Fruit fly (Drosophila melanogaster) whole organism, embryonic: Measurements from ENCODE around the gene CG5823.

Experiments
- Atf6 ChIP-seq: fragments of 200-800 bp; sonication (Bioruptor generic); IDR thresholded peaks from 2 replicates; pipeline ENCODE4 v1.3.6; 2022; ENCODE audit warnings: missing biosample characterization, missing genetic modification characterization
- CG11504 ChIP-seq: fragments of 200-800 bp; sonication (Bioruptor generic); optimal IDR thresholded peaks from 3 replicates; lab custom pipeline; 2019; ENCODE audit warnings: missing biosample characterization, mild to moderate bottlenecking, missing genetic modification characterization, moderate library complexity
- CG11560 ChIP-seq: fragments of 200-800 bp; sonication (Bioruptor generic); IDR thresholded peaks from 3 replicates; pipeline ENCODE4 v1.3.6; 2022; ENCODE audit warnings: missing biosample characterization, missing genetic modification characterization
- CG13296 ChIP-seq: fragments of 200-800 bp; sonication (Bioruptor generic); optimal IDR thresholded peaks from 3 replicates; lab custom pipeline; 2018; ENCODE audit warnings: missing biosample characterization, mild to moderate bottlenecking, missing genetic modification characterization
- CG13894 ChIP-seq: fragments of 200-800 bp; sonication (Bioruptor generic); optimal IDR thresholded peaks from 3 replicates; lab custom pipeline; 2018; ENCODE audit warnings: missing biosample characterization, mild to moderate bottlenecking, missing genetic modification characterization, moderate library complexity
- CG15479 ChIP-seq: fragments of 200-800 bp; sonication (Bioruptor generic); optimal IDR thresholded peaks from 3 replicates; lab custom pipeline; 2019; ENCODE audit warnings: missing biosample characterization, mild to moderate bottlenecking, missing genetic modification characterization, moderate library complexity
- CG1603 ChIP-seq: fragments of 200-800 bp; sonication (Bioruptor generic); optimal IDR thresholded peaks from 2 replicates; lab custom pipeline; 2019; ENCODE audit warnings: missing biosample characterization, mild to moderate bottlenecking, missing genetic modification characterization, moderate library complexity
- CG16813 ChIP-seq: fragments of 200-800 bp; sonication (Bioruptor generic); IDR thresholded peaks from 3 replicates; pipeline ENCODE4 v1.3.6; 2022; ENCODE audit warnings: missing biosample characterization, missing genetic modification characterization; ENCODE audit not compliant: partially characterized antibody
- CG17912 ChIP-seq: fragments of 200-800 bp; sonication (Bioruptor generic); optimal IDR thresholded peaks from 2 replicates; lab custom pipeline; 2018; ENCODE audit warnings: missing biosample characterization, mild to moderate bottlenecking, missing genetic modification characterization
- CG1832 ChIP-seq: fragments of 200-800 bp; sonication (Bioruptor generic); optimal IDR thresholded peaks from 2 replicates; lab custom pipeline; 2017; ENCODE audit warnings: missing biosample characterization, mild to moderate bottlenecking, missing genetic modification characterization, inconsistent platforms
- CG2116 ChIP-seq: fragments of 200-800 bp; sonication (Bioruptor generic); optimal IDR thresholded peaks from 3 replicates; lab custom pipeline; 2018; ENCODE audit warnings: missing biosample characterization, mild to moderate bottlenecking, missing genetic modification characterization
- CG30020 ChIP-seq: fragments of 200-800 bp; optimal IDR thresholded peaks from 2 replicates; lab custom pipeline; 2019; ENCODE audit warnings: missing biosample characterization, mild to moderate bottlenecking, missing genetic modification characterization, moderate library complexity
- CG34376 ChIP-seq: fragments of 200-800 bp; sonication (Bioruptor generic); optimal IDR thresholded peaks from 2 replicates; lab custom pipeline; 2018; ENCODE audit warnings: missing biosample characterization, mild to moderate bottlenecking, missing genetic modification characterization
- CG5180 ChIP-seq: fragments of 200-800 bp; sonication (Bioruptor generic); optimal IDR thresholded peaks from 3 replicates; lab custom pipeline; 2017; ENCODE audit warnings: missing biosample characterization, missing genetic modification characterization, mild to moderate bottlenecking, moderate library complexity, missing genetic modification reagents
- CG5245 ChIP-seq: fragments of 200-800 bp; sonication (Bioruptor generic); optimal IDR thresholded peaks from 3 replicates; lab custom pipeline; 2016; ENCODE audit warnings: missing biosample characterization, missing genetic modification characterization
- CG6654 ChIP-seq: fragments of 200-800 bp; sonication (Bioruptor generic); optimal IDR thresholded peaks from 2 replicates; lab custom pipeline; 2017; ENCODE audit warnings: missing biosample characterization, mild to moderate bottlenecking, missing genetic modification characterization
- CG6689 ChIP-seq: fragments of 200-800 bp; sonication (Bioruptor generic); IDR thresholded peaks from 2 replicates; pipeline ENCODE4 v1.3.6; 2022; ENCODE audit warnings: missing biosample characterization, missing genetic modification characterization
- CG7928 ChIP-seq: fragments of 200-800 bp; sonication (Bioruptor generic); optimal IDR thresholded peaks from 2 replicates; lab custom pipeline; 2017; ENCODE audit warnings: missing biosample characterization, mild to moderate bottlenecking, missing genetic modification characterization
- Drgx ChIP-seq: fragments of 200-800 bp; sonication (Bioruptor generic); IDR thresholded peaks from 2 replicates; pipeline ENCODE4 v1.3.6; 2022; ENCODE audit warnings: missing biosample characterization, missing genetic modification characterization
- Ets65A ChIP-seq: fragments of 200-800 bp; sonication (Bioruptor generic); peaks from one replicate; lab custom pipeline; 2016; ENCODE audit warnings: missing biosample characterization, missing genetic modification characterization
- Gug ChIP-seq: fragments of 200-800 bp; sonication (Bioruptor generic); IDR thresholded peaks from 4 replicates; pipeline ENCODE4 v1.3.6; 2022; ENCODE audit warnings: missing biosample characterization, missing genetic modification characterization
- H2.0 ChIP-seq: fragments of 200-800 bp; sonication (Bioruptor generic); IDR thresholded peaks from 2 replicates; pipeline ENCODE4 v1.3.6; 2022; ENCODE audit warnings: missing biosample characterization, missing genetic modification characterization
- Hr39 ChIP-seq: fragments of >200 bp; optimal IDR thresholded peaks from 2 replicates; lab custom pipeline; 2017
- Hr51 ChIP-seq, 2 experiments: fragments of 200-800 bp; sonication (Bioruptor generic); optimal IDR thresholded peaks; 2 replicates in 1 of 2; 3 replicates in 1 of 2; lab custom pipeline; 2016 to 2018; ENCODE audit warnings: missing biosample characterization in 2 of 2, missing genetic modification characterization in 2 of 2, mild to moderate bottlenecking in 1 of 2, moderate library complexity in 1 of 2
- MESR4 ChIP-seq: fragments of 200-800 bp; sonication (Bioruptor generic); optimal IDR thresholded peaks from 2 replicates; lab custom pipeline; 2018; ENCODE audit warnings: missing biosample characterization, mild to moderate bottlenecking, missing genetic modification characterization, moderate library complexity
- Mrtf ChIP-seq: fragments of 200-800 bp; sonication (Bioruptor generic); IDR thresholded peaks from 3 replicates; pipeline ENCODE4 v1.3.6; 2022; ENCODE audit warnings: missing biosample characterization, missing genetic modification characterization
- Ptx1 ChIP-seq: fragments of 200-800 bp; sonication (Bioruptor generic); IDR thresholded peaks from 2 replicates; pipeline ENCODE4 v1.3.6; 2022; ENCODE audit warnings: missing biosample characterization, missing genetic modification characterization
- Sox102F ChIP-seq: fragments of 200-800 bp; sonication (Bioruptor generic); optimal IDR thresholded peaks from 2 replicates; lab custom pipeline; 2018; ENCODE audit warnings: missing biosample characterization, mild to moderate bottlenecking, missing genetic modification characterization, moderate library complexity
- chif ChIP-seq, 2 experiments: fragments of 200-800 bp; sonication (Bioruptor generic); optimal IDR thresholded peaks; 3 replicates each; lab custom pipeline; 2016; ENCODE audit warnings: missing biosample characterization in 2 of 2, missing genetic modification characterization in 2 of 2
- chinmo ChIP-seq: fragments of 200-800 bp; sonication (Bioruptor generic); IDR thresholded peaks from 4 replicates; pipeline ENCODE4 v1.3.6; 2022; ENCODE audit warnings: missing biosample characterization, missing genetic modification characterization; ENCODE audit not compliant: partially characterized antibody
- corto ChIP-seq: fragments of 200-800 bp; sonication (Bioruptor generic); optimal IDR thresholded peaks from 2 replicates; lab custom pipeline; 2016; ENCODE audit warnings: missing biosample characterization, mild to moderate bottlenecking, missing genetic modification characterization, moderate library complexity
- cwo ChIP-seq: fragments of 200-800 bp; sonication (Bioruptor generic); optimal IDR thresholded peaks from 3 replicates; lab custom pipeline; 2017; ENCODE audit warnings: missing biosample characterization, missing genetic modification characterization, mild to moderate bottlenecking, moderate library complexity, missing genetic modification reagents
- dmrt99B ChIP-seq: fragments of 200-800 bp; sonication (Bioruptor generic); optimal IDR thresholded peaks from 2 replicates; lab custom pipeline; 2018; ENCODE audit warnings: missing biosample characterization, mild to moderate bottlenecking, missing genetic modification characterization, moderate library complexity
- ewg ChIP-seq: fragments of 200-800 bp; sonication (Bioruptor generic); optimal IDR thresholded peaks from 3 replicates; lab custom pipeline; 2017; ENCODE audit warnings: mild to moderate bottlenecking, missing biosample characterization, missing genetic modification reagents, missing genetic modification characterization
- hbn ChIP-seq: fragments of 200-800 bp; sonication (Bioruptor generic); IDR thresholded peaks from 2 replicates; pipeline ENCODE4 v1.3.6; 2022; ENCODE audit warnings: missing biosample characterization, missing genetic modification characterization; ENCODE audit not compliant: partially characterized antibody
- hth ChIP-seq: fragments of >200 bp; optimal IDR thresholded peaks from 2 replicates; lab custom pipeline; 2017; ENCODE audit warnings: inconsistent platforms
- kni ChIP-seq: fragments of 200-800 bp; sonication (Bioruptor generic); optimal IDR thresholded peaks from 3 replicates; lab custom pipeline; 2017; ENCODE audit warnings: mild to moderate bottlenecking, missing biosample characterization, missing genetic modification reagents, missing genetic modification characterization
- mam ChIP-seq: fragments of 200-800 bp; sonication (Bioruptor generic); optimal IDR thresholded peaks from 3 replicates; lab custom pipeline; 2016; ENCODE audit warnings: missing biosample characterization, missing genetic modification characterization
- mirr ChIP-seq: fragments of 200-800 bp; sonication (Bioruptor generic); optimal IDR thresholded peaks from 3 replicates; lab custom pipeline; 2018; ENCODE audit warnings: missing biosample characterization, mild to moderate bottlenecking, missing genetic modification characterization
- nmo ChIP-seq: fragments of 200-800 bp; sonication (Bioruptor generic); optimal IDR thresholded peaks from 2 replicates; lab custom pipeline; 2018; ENCODE audit warnings: missing biosample characterization, mild to moderate bottlenecking, missing genetic modification characterization, moderate library complexity
- otp ChIP-seq: fragments of 200-800 bp; sonication (Bioruptor generic); IDR thresholded peaks from 3 replicates; pipeline ENCODE4, ENCODE4 v1.3.6; 2022; ENCODE audit warnings: missing biosample characterization, missing genetic modification characterization
- pb ChIP-seq: fragments of 200-800 bp; sonication (Bioruptor generic); optimal IDR thresholded peaks from 3 replicates; lab custom pipeline; 2016; ENCODE audit warnings: missing biosample characterization, missing genetic modification characterization
- pros ChIP-seq: fragments of 200-800 bp; sonication (Bioruptor generic); optimal IDR thresholded peaks from 3 replicates; lab custom pipeline; 2019; ENCODE audit warnings: missing biosample characterization, mild to moderate bottlenecking, missing genetic modification characterization, moderate library complexity
- row ChIP-seq: fragments of 200-800 bp; sonication (Bioruptor generic); IDR thresholded peaks from 3 replicates; pipeline ENCODE4 v1.3.6; 2022; ENCODE audit warnings: missing biosample characterization, missing genetic modification characterization
- scrt ChIP-seq: fragments of 200-800 bp; sonication (Bioruptor generic); optimal IDR thresholded peaks from 2 replicates; lab custom pipeline; 2018; ENCODE audit warnings: missing biosample characterization, mild to moderate bottlenecking, missing genetic modification characterization, moderate library complexity
- slbo ChIP-seq: fragments of 200-800 bp; sonication (Bioruptor generic); IDR thresholded peaks from 2 replicates; pipeline ENCODE4 v1.3.6; 2022; ENCODE audit warnings: missing biosample characterization, missing genetic modification characterization
- unc-4 ChIP-seq: fragments of 200-800 bp; sonication (Bioruptor generic); IDR thresholded peaks from 2 replicates; pipeline ENCODE4 v1.3.6; 2022; ENCODE audit warnings: missing biosample characterization, missing genetic modification characterization; ENCODE audit not compliant: partially characterized antibody

The CG5823 gene

dm6 chr3R:17505599-17505998 is 28.8 kb downstream of the CG5823 start, which contains the start of gene Dscam3 (continued):
- TF ChIP-seq scrt (GFP tag; lab: Kevin White, UChicago) = peak; percentile 83
- TF ChIP-seq ewg (GFP tag; lab: Kevin White, UChicago) = peak; percentile 33
- no peak for TF ChIP-seq unc-4 (GFP tag; lab: Robert Waterston, UW)
- TF ChIP-seq mam (GFP tag; lab: Kevin White, UChicago) = no peak
- TF ChIP-seq CG5245 (GFP tag; lab: Kevin White, UChicago) = no peak
- TF ChIP-seq CG15479 (GFP tag; lab: Kevin White, UChicago) = no peak
- peak; percentile 30 for TF ChIP-seq Ets65A
- no peak for TF ChIP-seq nmo (GFP tag; lab: Kevin White, UChicago)
- no peak for TF ChIP-seq CG30020 (tag; lab: Kevin White, UChicago)
- TF ChIP-seq slbo (GFP tag; lab: Robert Waterston, UW) = no peak
- no peak for TF ChIP-seq pros
- TF ChIP-seq chinmo (GFP tag; lab: Robert Waterston, UW) = 0 out of 4 replicates have a peak, but pooled peaks have one; percentile 37
- no peak for TF ChIP-seq CG16813 (GFP tag; lab: Robert Waterston, UW)
- no peak for TF ChIP-seq hth (lab: Kevin White, UChicago)

DNA sequence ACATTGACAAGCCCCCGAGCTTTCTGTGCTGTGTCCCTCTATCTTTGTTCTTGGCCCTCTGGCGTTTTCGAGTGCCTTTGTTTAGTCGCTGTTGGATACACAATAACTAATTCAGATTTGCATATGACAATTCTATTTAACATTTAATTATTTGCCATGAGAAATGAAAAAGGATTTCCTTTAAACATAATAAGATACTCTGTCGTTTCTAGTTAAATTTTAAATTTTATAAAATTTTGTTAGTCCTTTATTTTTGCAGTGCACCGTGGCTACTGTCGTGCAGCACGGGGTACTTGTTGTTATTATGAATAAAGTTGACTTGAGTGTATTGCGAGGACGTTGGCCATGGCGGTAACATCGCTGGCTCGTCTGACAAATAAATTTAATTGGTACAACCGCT is 31.5 kb downstream of the CG5823 start:
- 0 out of 2 replicates have a peak, but pooled peaks have one; percentile 12 for TF ChIP-seq Drgx (GFP tag; lab: Robert Waterston, UW)
- no peak for TF ChIP-seq cwo (GFP tag; lab: Kevin White, UChicago)
- TF ChIP-seq CG6689 (GFP tag; lab: Robert Waterston, UW) = no peak
- 0 out of 3 replicates have a peak, but pooled peaks have one; percentile 12 for TF ChIP-seq row (GFP tag; lab: Robert Waterston, UW)

DNA sequence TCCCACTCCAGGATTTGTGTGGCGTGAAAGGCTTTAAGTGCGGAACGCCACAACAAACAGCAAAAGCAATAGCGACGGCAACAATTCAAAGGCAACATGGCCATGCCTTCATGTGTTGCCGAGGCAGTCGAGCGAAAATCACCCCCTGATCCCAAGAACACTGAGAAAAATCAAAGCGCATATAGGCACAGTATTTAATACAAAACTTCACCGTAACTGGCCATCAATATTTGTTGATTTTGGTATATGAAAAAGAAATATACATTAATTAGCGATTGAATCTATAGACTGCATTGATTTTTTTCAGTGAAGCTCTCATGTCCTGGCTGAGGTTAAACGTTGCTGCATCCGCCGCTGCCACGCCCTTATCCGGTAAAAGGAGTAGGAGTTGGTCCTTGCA is 33.3 kb downstream of the CG5823 start:
- TF ChIP-seq MESR4 (GFP tag; lab: Kevin White, UChicago) (no peak), chif (GFP tag; optimal IDR thresholded peaks at IDR 0.05; lab: Kevin White, UChicago) (no peak), CG17912 (GFP tag; lab: Kevin White, UChicago) (no peak), kni (GFP tag; lab: Kevin White, UChicago) (no peak), CG34376 (GFP tag; lab: Kevin White, UChicago) (no peak), CG13296 (GFP tag; lab: Kevin White, UChicago) (no peak), CG11504 (tag; lab: Kevin White, UChicago) (peak; percentile 20), Hr51 (GFP tag; optimal IDR thresholded peaks at IDR 0.05; lab: Kevin White, UChicago) (peak in 1 of 2 experiments; percentile 3), CG1832 (GFP tag; lab: Kevin White, UChicago) (no peak), CG1603 (peak; percentile 10), otp (GFP tag; lab: Robert Waterston, UW) (no peak), CG7928 (GFP tag; lab: Kevin White, UChicago) (no peak), Sox102F (GFP tag; lab: Kevin White, UChicago) (peak; percentile 9), Mrtf (GFP tag; lab: Robert Waterston, UW) (no peak), H2.0 (GFP tag; lab: Robert Waterston, UW) (0 out of 2 replicates have a peak, but pooled peaks have one; percentile 7), CG2116 (no peak), CG6654 (GFP tag; lab: Kevin White, UChicago) (no peak), mirr (no peak), corto (peak; percentile 17), pb (GFP tag; lab: Kevin White, UChicago) (no peak), hbn (GFP tag; lab: Robert Waterston, UW) (no peak), CG13894 (tag; lab: Kevin White, UChicago) (no peak), dmrt99B (tag; lab: Kevin White, UChicago) (peak; percentile 7), CG5180 (no peak), Gug (GFP tag; lab: Robert Waterston, UW) (0 out of 4 replicates have a peak, but pooled peaks have one; percentile 16), Atf6 (peak; percentile 12; the same call in 1 of the 2 replicates), Ptx1 (GFP tag; lab: Robert Waterston, UW) (peak; percentile 34; the same call in 1 of the 2 replicates), Hr39 (lab: Kevin White, UChicago) (no peak), CG11560 (tag; lab: Robert Waterston, UW) (no peak)
